Worm (Caenorhabditis elegans): Measurements from ENCODE around the gene T23G5.3.

ce11 chrIII:9258510-9258909 is 27.4 kb upstream of the T23G5.3 start:
- TF ChIP-seq tra-4 (tag; optimal IDR thresholded peaks at IDR 0.05) = no peak
- no peak for TF ChIP-seq F13C5.2 (tag; optimal IDR thresholded peaks at IDR 0.05)
- TF ChIP-seq aly-1 (tag; optimal IDR thresholded peaks at IDR 0.05) = no peak
- no peak for TF ChIP-seq ceh-36 (tag; optimal IDR thresholded peaks at IDR 0.05)
- TF ChIP-seq ama-1 (optimal IDR thresholded peaks at IDR 0.05) = no peak
- TF ChIP-seq ets-7 (tag; optimal IDR thresholded peaks at IDR 0.05) = no peak
